Worm (Caenorhabditis elegans) whole organism, young adult: ENCODE measurements around the gene unc-52.
A peak's percentile ranks its signal among the peaks of the same experiment; 100 is the strongest.
"Not testable (repeated sequence)": the region's sequence is repeated elsewhere in the genome, so short reads cannot be mapped to it uniquely, and the experiment has no call there.

ENCODE experiments used
- B0019.2 ChIP-seq: fragments of 200-800 bp; sonication (Bioruptor generic); conservative IDR thresholded peaks from 2 replicates; pipeline ENCODE4 v1.3.6; 2022; ENCODE audit warnings: missing genetic modification reagents, missing genetic modification characterization, missing compliant biosample characterization
- C06A6.2 ChIP-seq: fragments of 200-800 bp; sonication (Bioruptor generic); conservative IDR thresholded peaks from 2 replicates; pipeline ENCODE4 v1.3.6; 2022; ENCODE audit warnings: missing genetic modification characterization, missing compliant biosample characterization
- C17E4.6 ChIP-seq: fragments of 200-800 bp; sonication (Bioruptor generic); IDR thresholded peaks from 2 replicates; pipeline ENCODE4 v1.3.6; 2022; ENCODE audit warnings: missing genetic modification reagents, missing genetic modification characterization, missing compliant biosample characterization
- D2030.7 ChIP-seq: fragments of 200-800 bp; sonication (Bioruptor generic); IDR thresholded peaks from 2 replicates; pipeline ENCODE4 v1.3.6; 2022; ENCODE audit warnings: missing genetic modification reagents, missing genetic modification characterization, missing compliant biosample characterization
- F10E7.11 ChIP-seq: sonication (generic microtip); optimal IDR thresholded peaks from 2 replicates; lab custom pipeline; 2017; ENCODE audit warnings: mild to moderate bottlenecking, missing genetic modification characterization, moderate library complexity, missing compliant biosample characterization
- F33H1.4 ChIP-seq: fragments of 200-800 bp; sonication (Bioruptor generic); IDR thresholded peaks from 2 replicates; pipeline ENCODE4 v1.3.6; 2022; ENCODE audit warnings: missing genetic modification reagents, missing genetic modification characterization, missing compliant biosample characterization
- F52B5.7 ChIP-seq: sonication (generic microtip); optimal IDR thresholded peaks from 2 replicates; lab custom pipeline; 2016; ENCODE audit warnings: mild to moderate bottlenecking, missing genetic modification characterization, missing compliant biosample characterization
- F57A8.1 ChIP-seq: fragments of 200-800 bp; sonication (Bioruptor generic); optimal IDR thresholded peaks from 2 replicates; lab custom pipeline; 2018; ENCODE audit warnings: mild to moderate bottlenecking, missing genetic modification characterization, moderate library complexity, missing compliant biosample characterization
- K11D2.4 ChIP-seq: fragments of 200-800 bp; sonication (Bioruptor generic); IDR thresholded peaks from 2 replicates; pipeline ENCODE4 v1.3.6; 2022; ENCODE audit warnings: missing genetic modification reagents, missing genetic modification characterization, missing compliant biosample characterization
- K12H6.12 ChIP-seq: fragments of 200-800 bp; sonication (Bioruptor generic); optimal IDR thresholded peaks from 2 replicates; lab custom pipeline; 2018; ENCODE audit warnings: mild to moderate bottlenecking, missing genetic modification characterization, missing compliant biosample characterization
- akir-1 ChIP-seq: fragments of 200-800 bp; sonication (Bioruptor generic); optimal IDR thresholded peaks from 2 replicates; lab custom pipeline; 2018; ENCODE audit warnings: mild to moderate bottlenecking, missing genetic modification characterization, moderate library complexity, missing compliant biosample characterization
- aptf-3 ChIP-seq: fragments of 200-800 bp; sonication (Bioruptor generic); IDR thresholded peaks from 2 replicates; pipeline ENCODE4 v1.3.6; 2022; ENCODE audit warnings: missing genetic modification characterization, missing compliant biosample characterization
- atf-7 ChIP-seq: sonication (generic microtip); optimal IDR thresholded peaks from 2 replicates; lab custom pipeline; 2017; ENCODE audit warnings: mild to moderate bottlenecking, missing genetic modification characterization, missing compliant biosample characterization
- athp-1 ChIP-seq: sonication (generic microtip); optimal IDR thresholded peaks from 2 replicates; lab custom pipeline; 2017; ENCODE audit warnings: mild to moderate bottlenecking, missing genetic modification characterization, missing compliant biosample characterization
- attf-6 ChIP-seq: fragments of 200-800 bp; sonication (Bioruptor generic); IDR thresholded peaks from 2 replicates; pipeline ENCODE4 v1.3.6; 2022; ENCODE audit warnings: missing genetic modification reagents, missing genetic modification characterization, missing compliant biosample characterization
- ceh-40 ChIP-seq: fragments of 200-800 bp; sonication (Bioruptor generic); IDR thresholded peaks from 2 replicates; pipeline ENCODE4 v1.3.6; 2022; ENCODE audit warnings: missing genetic modification characterization, missing compliant biosample characterization
- dox-1 ChIP-seq: fragments of 200-800 bp; sonication (Bioruptor generic); IDR thresholded peaks from 2 replicates; pipeline ENCODE4 v1.3.6; 2022; ENCODE audit warnings: missing genetic modification reagents, missing genetic modification characterization, missing compliant biosample characterization
- dpff-1 ChIP-seq: sonication (generic microtip); optimal IDR thresholded peaks from 2 replicates; lab custom pipeline; 2017; ENCODE audit warnings: mild to moderate bottlenecking, missing genetic modification characterization, missing compliant biosample characterization
- dpl-1 ChIP-seq: fragments of 150-350 bp; optimal IDR thresholded peaks from 2 replicates; lab custom pipeline; 2014; ENCODE audit warnings: missing biosample characterization, missing genetic modification reagents, missing genetic modification characterization
- gei-17 ChIP-seq: fragments of 200-800 bp; sonication (Bioruptor generic); optimal IDR thresholded peaks from 2 replicates; lab custom pipeline; 2018; ENCODE audit warnings: mild to moderate bottlenecking, missing genetic modification characterization, missing compliant biosample characterization
- hlh-26 ChIP-seq: fragments of 200-800 bp; sonication (Bioruptor generic); conservative IDR thresholded peaks from 2 replicates; pipeline ENCODE4 v1.3.6; 2022; ENCODE audit warnings: missing genetic modification reagents, missing genetic modification characterization, missing compliant biosample characterization
- hmg-1.2 ChIP-seq: fragments of 200-800 bp; sonication (Bioruptor generic); IDR thresholded peaks from 2 replicates; pipeline ENCODE4 v1.3.6; 2022; ENCODE audit warnings: missing genetic modification reagents, missing genetic modification characterization, missing compliant biosample characterization
- hmg-20 ChIP-seq: fragments of 200-800 bp; sonication (Bioruptor generic); IDR thresholded peaks from 2 replicates; pipeline ENCODE4 v1.3.6; 2022; ENCODE audit warnings: missing genetic modification reagents, missing genetic modification characterization, missing compliant biosample characterization
- hrde-1 ChIP-seq: sonication (generic microtip); optimal IDR thresholded peaks from 2 replicates; lab custom pipeline; 2016; ENCODE audit warnings: missing genetic modification characterization, mild to moderate bottlenecking, missing compliant biosample characterization, moderate library complexity, missing genotype, missing genetic modification reagents, borderline replicate concordance
- lin-26 ChIP-seq: fragments of 200-800 bp; sonication (Bioruptor generic); IDR thresholded peaks from 2 replicates; pipeline ENCODE4 v1.3.6; 2022; ENCODE audit warnings: missing genetic modification reagents, missing genetic modification characterization, missing compliant biosample characterization
- lin-40 ChIP-seq: sonication (generic microtip); optimal IDR thresholded peaks from 2 replicates; lab custom pipeline; 2016; ENCODE audit warnings: missing genetic modification characterization, mild to moderate bottlenecking, missing compliant biosample characterization, missing genotype, missing genetic modification reagents
- lir-1 ChIP-seq: fragments of 200-800 bp; sonication (Bioruptor generic); conservative IDR thresholded peaks from 2 replicates; pipeline ENCODE4 v1.3.6; 2022; ENCODE audit warnings: missing genetic modification reagents, missing genetic modification characterization, missing compliant biosample characterization
- lsy-27 ChIP-seq: sonication (generic microtip); optimal IDR thresholded peaks from 2 replicates; lab custom pipeline; 2017; ENCODE audit warnings: missing genetic modification characterization, mild to moderate bottlenecking, missing compliant biosample characterization, antibody characterized with exemption, missing genotype, borderline replicate concordance; ENCODE audit not compliant: insufficient read depth
- madf-6 ChIP-seq: fragments of 200-800 bp; sonication (Bioruptor generic); IDR thresholded peaks from 2 replicates; pipeline ENCODE4 v1.3.6; 2022; ENCODE audit warnings: missing genetic modification reagents, missing genetic modification characterization, missing compliant biosample characterization
- mcd-1 ChIP-seq: fragments of 200-800 bp; sonication (Bioruptor generic); IDR thresholded peaks from 2 replicates; pipeline ENCODE4 v1.3.6; 2022; ENCODE audit warnings: missing genetic modification reagents, missing genetic modification characterization, missing compliant biosample characterization
- nfyb-1 ChIP-seq: fragments of 200-800 bp; sonication (Bioruptor generic); IDR thresholded peaks from 2 replicates; pipeline ENCODE4 v1.3.6; 2022; ENCODE audit warnings: missing genetic modification reagents, missing genetic modification characterization, missing compliant biosample characterization
- nhr-179 ChIP-seq: sonication (generic microtip); optimal IDR thresholded peaks from 2 replicates; lab custom pipeline; 2016; ENCODE audit warnings: mild to moderate bottlenecking, missing genetic modification characterization, missing compliant biosample characterization
- pbrm-1 ChIP-seq: fragments of 200-800 bp; sonication (Bioruptor generic); IDR thresholded peaks from 2 replicates; pipeline ENCODE4 v1.3.6; 2022; ENCODE audit warnings: missing genetic modification reagents, missing genetic modification characterization, missing compliant biosample characterization
- rcor-1 ChIP-seq: fragments of 200-800 bp; sonication (Bioruptor generic); IDR thresholded peaks from 2 replicates; pipeline ENCODE4 v1.3.6; 2022; ENCODE audit warnings: missing genetic modification reagents, missing genetic modification characterization, missing compliant biosample characterization
- rpc-1 ChIP-seq, 2 experiments: fragments of 150-350 bp in 1 of 2; sonication (generic microtip) in 1 of 2; optimal IDR thresholded peaks; 2 replicates each; lab custom pipeline; 2014 to 2018; ENCODE audit warnings: missing biosample characterization in 1 of 2, missing genetic modification characterization in 1 of 2, missing genetic modification reagents in 1 of 2, missing genotype in 1 of 2
- snpc-1.1 ChIP-seq: sonication (generic microtip); optimal IDR thresholded peaks from 2 replicates; lab custom pipeline; 2017; ENCODE audit warnings: missing genetic modification characterization, mild to moderate bottlenecking, missing compliant biosample characterization, antibody characterized with exemption, moderate library complexity, missing genotype, missing genetic modification reagents; ENCODE audit not compliant: insufficient read depth
- snpc-1.3 ChIP-seq: sonication (generic microtip); optimal IDR thresholded peaks from 2 replicates; lab custom pipeline; 2017; ENCODE audit warnings: missing genetic modification characterization, mild to moderate bottlenecking, missing compliant biosample characterization, antibody characterized with exemption, moderate library complexity, missing genotype, missing genetic modification reagents; ENCODE audit not compliant: insufficient read depth
- snpc-4 ChIP-seq, 5 experiments: fragments of 150-350 bp in 1 of 5; sonication (generic microtip) in 4 of 5; optimal IDR thresholded peaks; 2 replicates each; lab custom pipeline; 2014 to 2018; ENCODE audit warnings: missing genetic modification characterization in 5 of 5, missing biosample characterization in 3 of 5, antibody characterized with exemption in 2 of 5, mild to moderate bottlenecking in 2 of 5, missing compliant biosample characterization in 2 of 5, missing genotype in 2 of 5, moderate library complexity in 2 of 5, missing genetic modification reagents in 1 of 5
- somi-1 ChIP-seq: fragments of 200-800 bp; sonication (Bioruptor generic); optimal IDR thresholded peaks from 2 replicates; lab custom pipeline; 2018; ENCODE audit warnings: mild to moderate bottlenecking, missing genetic modification characterization, missing compliant biosample characterization
- tbp1 ChIP-seq: fragments of 200-800 bp; sonication (Bioruptor generic); optimal IDR thresholded peaks from 2 replicates; lab custom pipeline; 2018; ENCODE audit warnings: mild to moderate bottlenecking, missing genetic modification characterization, missing compliant biosample characterization
- zfh-2 ChIP-seq: fragments of 200-800 bp; sonication (Bioruptor generic); conservative IDR thresholded peaks from 2 replicates; pipeline ENCODE4 v1.3.6; 2022; ENCODE audit warnings: missing genetic modification reagents, missing genetic modification characterization, missing compliant biosample characterization
- zim-3 ChIP-seq: sonication (generic microtip); optimal IDR thresholded peaks from 2 replicates; lab custom pipeline; 2017; ENCODE audit warnings: mild to moderate bottlenecking, missing genetic modification characterization, moderate library complexity, missing compliant biosample characterization
- ztf-25 ChIP-seq: fragments of 200-800 bp; sonication (Bioruptor generic); IDR thresholded peaks from 2 replicates; pipeline ENCODE4 v1.3.6; 2022; ENCODE audit warnings: missing genetic modification reagents, missing genetic modification characterization, missing compliant biosample characterization

The unc-52 gene

ce11 chrII:14636737-14637136 lies 47.5 kb downstream of the unc-52 start, which contains the start of gene sre-13:
Gene sre-13, minus strand, starts transcription at chrII:14636837.
- no peak for TF ChIP-seq ztf-25 (GFP tag; lab: Robert Waterston, UW)
- TF ChIP-seq F33H1.4, result no peak
- TF ChIP-seq hrde-1 (tag; lab: Kevin White, UChicago), result no peak
- TF ChIP-seq C17E4.6, result no peak
- no peak for TF ChIP-seq D2030.7 (GFP tag; lab: Robert Waterston, UW)
- no peak for TF ChIP-seq K11D2.4 (GFP tag; lab: Robert Waterston, UW)

DNA sequence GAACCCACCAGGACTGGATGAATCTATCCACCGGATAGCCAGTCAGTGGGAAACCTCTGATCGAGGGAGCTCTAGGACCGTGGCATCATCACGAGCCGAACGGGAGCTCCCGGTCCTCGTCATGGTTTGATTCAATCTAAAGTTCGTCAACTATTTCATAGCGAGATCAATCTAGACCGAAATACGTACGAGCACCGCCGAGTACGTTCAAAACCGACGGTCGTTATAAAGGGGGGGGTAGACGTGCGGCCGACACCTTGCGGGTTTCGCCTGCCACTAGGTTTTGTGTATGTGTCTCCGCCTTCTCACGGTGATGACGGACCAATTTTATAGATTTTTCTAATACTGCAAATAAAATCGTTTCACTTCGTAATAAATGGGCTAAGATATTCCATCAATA lies 48.4 kb downstream of the unc-52 start:
- TF ChIP-seq rpc-1 (optimal IDR thresholded peaks at IDR 0.05; lab: Kevin White, UChicago), result peak; percentile 33
- peak; percentile 56 for TF ChIP-seq rpc-1 (tag; optimal IDR thresholded peaks at IDR 0.05; lab: Kevin White, UChicago)
- peak; percentile 64 for TF ChIP-seq nfyb-1 (GFP tag; lab: Robert Waterston, UW)
- TF ChIP-seq hmg-1.2 (GFP tag; lab: Robert Waterston, UW), result peak; percentile 81
- 0 out of 2 replicates have a peak, but pooled peaks have one; percentile 19 for TF ChIP-seq zfh-2
- TF ChIP-seq D2030.7 (GFP tag; lab: Robert Waterston, UW), result peak; percentile 40; the same call in 1 of the 2 replicates
- TF ChIP-seq dox-1, result peak; percentile 50; the same call in 1 of the 2 replicates
- TF ChIP-seq snpc-4 (GFP tag; optimal IDR thresholded peaks at IDR 0.05; lab: Kevin White, UChicago), result not testable (repeated sequence)
- TF ChIP-seq snpc-4 (tag; optimal IDR thresholded peaks at IDR 0.05; lab: Kevin White, UChicago), result peak in 3 of 4 experiments; percentile 61 to 95 (median 94)
- TF ChIP-seq tbp1 (GFP tag; lab: Kevin White, UChicago), result peak; percentile 64
- peak; percentile 45 for TF ChIP-seq rcor-1 (GFP tag; lab: Robert Waterston, UW)
- peak; percentile 77 for TF ChIP-seq snpc-1.1 (tag; lab: Kevin White, UChicago)
- 0 out of 2 replicates have a peak, but pooled peaks have one; percentile 26 for TF ChIP-seq mcd-1 (GFP tag; lab: Robert Waterston, UW)
- TF ChIP-seq madf-6 (GFP tag; lab: Robert Waterston, UW), result peak; percentile 53; the same call in 1 of the 2 replicates
- TF ChIP-seq, all 124 proteins: peak for 12; not testable (repeated sequence) for 112

DNA sequence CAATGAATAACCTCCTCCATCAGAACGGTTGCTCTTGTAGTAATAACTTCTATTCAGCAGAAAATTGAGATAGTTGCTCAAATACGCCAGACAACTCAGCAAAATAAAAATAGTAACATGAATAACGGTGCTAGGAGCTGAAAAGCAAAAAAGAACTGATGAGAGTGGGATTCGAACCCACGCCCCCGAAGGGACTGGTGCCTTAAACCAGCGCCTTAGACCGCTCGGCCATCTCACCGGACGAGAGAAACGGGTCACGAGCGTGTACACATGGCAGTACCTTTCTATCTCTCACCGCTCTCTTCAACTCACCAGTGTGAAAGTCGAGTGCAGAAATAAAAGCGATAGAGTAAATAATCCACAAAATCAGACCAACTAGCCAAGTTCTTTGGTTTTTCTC lies 49.1 kb downstream of the unc-52 start:
- TF ChIP-seq nhr-179 (tag; lab: Kevin White, UChicago) (no peak), F57A8.1 (no peak), K12H6.12 (tag; lab: Kevin White, UChicago) (peak; percentile 16), tbp1 (GFP tag; lab: Kevin White, UChicago) (peak; percentile 93), dpl-1 (GFP tag; lab: Kevin White, UChicago) (no peak), ceh-40 (no peak), akir-1 (GFP tag; lab: Kevin White, UChicago) (no peak), aptf-3 (no peak), lsy-27 (tag; lab: Kevin White, UChicago) (no peak), F52B5.7 (tag; lab: Kevin White, UChicago) (no peak), hlh-26 (GFP tag; lab: Robert Waterston, UW) (no peak), dox-1 (peak; percentile 55), B0019.2 (GFP tag; lab: Robert Waterston, UW) (0 out of 2 replicates have a peak, but pooled peaks have one; percentile 4), dpff-1 (no peak), rcor-1 (GFP tag; lab: Robert Waterston, UW) (no peak), snpc-1.3 (tag; lab: Kevin White, UChicago) (no peak), C06A6.2 (GFP tag; lab: Robert Waterston, UW) (peak; percentile 35; the same call in 1 of the 2 replicates), hmg-20 (GFP tag; lab: Robert Waterston, UW) (peak; percentile 63; the same call in 1 of the 2 replicates), lin-26 (peak; percentile 74), athp-1 (tag; lab: Kevin White, UChicago) (no peak), attf-6 (no peak), zim-3 (tag; lab: Kevin White, UChicago) (no peak), pbrm-1 (GFP tag; lab: Robert Waterston, UW) (0 out of 2 replicates have a peak, but pooled peaks have one; percentile 17), gei-17 (GFP tag; lab: Kevin White, UChicago) (no peak), lir-1 (no peak), somi-1 (GFP tag; lab: Kevin White, UChicago) (no peak), lin-40 (tag; lab: Kevin White, UChicago) (no peak), F10E7.11 (tag; lab: Kevin White, UChicago) (no peak), atf-7 (tag; lab: Kevin White, UChicago) (no peak)
